Worm (Caenorhabditis elegans) whole organism, L4 larva: ENCODE measurements around the gene ZK154.6.

Experiments used
- F49E8.2 ChIP-seq: sonication (generic microtip); optimal IDR thresholded peaks from 2 replicates; lab custom pipeline; 2016; ENCODE audit warnings: missing compliant biosample characterization, mild to moderate bottlenecking, missing genetic modification characterization, borderline replicate concordance
- Y48G9A.11 ChIP-seq: fragments of 200-800 bp; sonication (Bioruptor generic); IDR thresholded peaks from 2 replicates; pipeline ENCODE4 v1.3.6; 2022; ENCODE audit warnings: missing genetic modification reagents, missing genetic modification characterization, missing compliant biosample characterization
- Y75B8A.6 ChIP-seq: fragments of 200-800 bp; sonication (Bioruptor generic); IDR thresholded peaks from 2 replicates; pipeline ENCODE4 v1.3.6; 2022; ENCODE audit warnings: missing genetic modification reagents, missing genetic modification characterization, missing compliant biosample characterization
- ZK337.2 ChIP-seq: fragments of 200-800 bp; sonication (Bioruptor generic); IDR thresholded peaks from 2 replicates; pipeline ENCODE4 v1.3.6; 2022; ENCODE audit warnings: missing genetic modification reagents, missing genetic modification characterization, missing compliant biosample characterization
- aha-1 ChIP-seq: fragments of 150-350 bp; peaks from one replicate; lab custom pipeline; 2014; ENCODE audit warnings: missing biosample characterization, missing genetic modification characterization
- ceh-20 ChIP-seq: fragments of 200-800 bp; sonication (Bioruptor generic); IDR thresholded peaks from 2 replicates; pipeline ENCODE4 v1.3.6; 2022; ENCODE audit warnings: missing genetic modification reagents, missing genetic modification characterization, missing compliant biosample characterization
- ceh-28 ChIP-seq: fragments of 150-350 bp; optimal IDR thresholded peaks from 2 replicates; lab custom pipeline; 2014; ENCODE audit warnings: missing biosample characterization, missing genetic modification reagents, missing genetic modification characterization
- ceh-62 ChIP-seq: sonication (generic microtip); optimal IDR thresholded peaks from 2 replicates; lab custom pipeline; 2017; ENCODE audit warnings: missing biosample characterization, missing genetic modification characterization
- ceh-82 ChIP-seq: sonication (generic microtip); optimal IDR thresholded peaks from 2 replicates; lab custom pipeline; 2017; ENCODE audit warnings: missing biosample characterization, missing genetic modification characterization
- ces-1 ChIP-seq: fragments of 150-350 bp; sonication (generic microtip); optimal IDR thresholded peaks from 4 replicates; lab custom pipeline; 2014; ENCODE audit warnings: missing biosample characterization, missing genetic modification reagents, missing genetic modification characterization
- ctbp-1 ChIP-seq: fragments of 200-800 bp; sonication (Bioruptor generic); IDR thresholded peaks from 2 replicates; pipeline ENCODE4 v1.3.6; 2022; ENCODE audit warnings: missing genetic modification reagents, missing genetic modification characterization, missing compliant biosample characterization
- daf-16 ChIP-seq, 3 experiments: sonication (generic microtip); optimal IDR thresholded peaks; 2 replicates each; lab custom pipeline; 2016 to 2017; ENCODE audit warnings: missing genetic modification characterization in 3 of 3, missing genetic modification reagents in 3 of 3, mild to moderate bottlenecking in 2 of 3, missing compliant biosample characterization in 2 of 3, missing biosample characterization in 1 of 3, moderate library complexity in 1 of 3
- dmd-6 ChIP-seq: fragments of 200-800 bp; sonication (Bioruptor generic); IDR thresholded peaks from 2 replicates; pipeline ENCODE4 v1.3.6; 2022; ENCODE audit warnings: missing genetic modification reagents, missing genetic modification characterization, missing compliant biosample characterization
- dmd-8 ChIP-seq: fragments of 200-800 bp; sonication (Bioruptor generic); IDR thresholded peaks from 2 replicates; pipeline ENCODE4 v1.3.6; 2022; ENCODE audit warnings: missing genetic modification characterization, missing compliant biosample characterization
- dpl-1 ChIP-seq: fragments of 150-350 bp; optimal IDR thresholded peaks from 2 replicates; lab custom pipeline; 2014; ENCODE audit warnings: missing biosample characterization, missing genetic modification reagents, missing genetic modification characterization
- duxl-1 ChIP-seq: sonication (generic microtip); optimal IDR thresholded peaks from 2 replicates; lab custom pipeline; 2016; ENCODE audit warnings: mild to moderate bottlenecking, missing genetic modification characterization, moderate library complexity, missing compliant biosample characterization; ENCODE audit not compliant: poor library complexity
- dve-1 ChIP-seq: sonication (generic microtip); optimal IDR thresholded peaks from 2 replicates; lab custom pipeline; 2017; ENCODE audit warnings: antibody characterized with exemption, mild to moderate bottlenecking, missing genetic modification characterization, missing compliant biosample characterization; ENCODE audit not compliant: insufficient read depth
- egl-43 ChIP-seq: fragments of 200-800 bp; sonication (Bioruptor generic); IDR thresholded peaks from 2 replicates; pipeline ENCODE4 v1.3.6; 2022; ENCODE audit warnings: missing genetic modification reagents, missing genetic modification characterization, missing compliant biosample characterization
- fos-1 ChIP-seq: fragments of 150-350 bp; optimal IDR thresholded peaks from 2 replicates; lab custom pipeline; 2014; ENCODE audit warnings: missing biosample characterization, missing genetic modification characterization
- hlh-11 ChIP-seq: fragments of 200-800 bp; sonication (Bioruptor generic); optimal IDR thresholded peaks from 2 replicates; lab custom pipeline; 2018; ENCODE audit warnings: mild to moderate bottlenecking, missing genetic modification characterization, missing compliant biosample characterization
- hlh-30 ChIP-seq: sonication (generic microtip); optimal IDR thresholded peaks from 2 replicates; lab custom pipeline; 2017; ENCODE audit warnings: antibody characterized with exemption, mild to moderate bottlenecking, missing genetic modification characterization, missing compliant biosample characterization; ENCODE audit not compliant: insufficient read depth
- hmg-1.1 ChIP-seq: fragments of 200-800 bp; sonication (Bioruptor generic); IDR thresholded peaks from 2 replicates; pipeline ENCODE4 v1.3.6; 2022; ENCODE audit warnings: missing genetic modification reagents, missing genetic modification characterization, missing compliant biosample characterization
- jun-1 ChIP-seq: fragments of 150-350 bp; optimal IDR thresholded peaks from 2 replicates; lab custom pipeline; 2014; ENCODE audit warnings: missing biosample characterization, missing genetic modification reagents, missing genetic modification characterization
- lin-13 ChIP-seq: fragments of 150-350 bp; optimal IDR thresholded peaks from 2 replicates; lab custom pipeline; 2014; ENCODE audit warnings: missing biosample characterization, missing genetic modification reagents, missing genetic modification characterization
- lsy-2 ChIP-seq, 2 experiments: fragments of 150-350 bp in 1 of 2; sonication (generic microtip) in 1 of 2; optimal IDR thresholded peaks; 2 replicates each; lab custom pipeline; 2014 to 2017; ENCODE audit warnings: missing biosample characterization in 2 of 2, missing genetic modification characterization in 2 of 2
- madf-5 ChIP-seq, 2 experiments: fragments of 200-800 bp; sonication (Bioruptor generic); IDR thresholded peaks; 2 replicates each; pipeline ENCODE4 v1.3.6; 2022; ENCODE audit warnings: missing compliant biosample characterization in 2 of 2, missing genetic modification characterization in 2 of 2
- mdl-1 ChIP-seq, 2 experiments: fragments of 150-350 bp in 1 of 2; sonication (generic microtip) in 1 of 2; optimal IDR thresholded peaks; 2 replicates each; lab custom pipeline; 2014 to 2017; ENCODE audit warnings: missing biosample characterization in 2 of 2, missing genetic modification characterization in 2 of 2
- mdt-29 ChIP-seq: fragments of 200-800 bp; sonication (Bioruptor generic); IDR thresholded peaks from 2 replicates; pipeline ENCODE4 v1.3.6; 2022; ENCODE audit warnings: missing genetic modification reagents, missing genetic modification characterization, missing compliant biosample characterization
- mes-2 ChIP-seq: sonication (generic microtip); optimal IDR thresholded peaks from 2 replicates; lab custom pipeline; 2016; ENCODE audit warnings: missing genotype, mild to moderate bottlenecking, missing genetic modification characterization, missing compliant biosample characterization; ENCODE audit not compliant: poor library complexity, severe bottlenecking
- nhr-10 ChIP-seq: fragments of 150-350 bp; optimal IDR thresholded peaks from 2 replicates; lab custom pipeline; 2014; ENCODE audit warnings: missing biosample characterization, missing genetic modification characterization
- nhr-102 ChIP-seq: sonication (generic microtip); optimal IDR thresholded peaks from 2 replicates; lab custom pipeline; 2016; ENCODE audit warnings: mild to moderate bottlenecking, missing genetic modification characterization, moderate library complexity, missing compliant biosample characterization
- nhr-28 ChIP-seq: fragments of 150-350 bp; optimal IDR thresholded peaks from 2 replicates; lab custom pipeline; 2014; ENCODE audit warnings: missing biosample characterization, missing genetic modification characterization
- nhr-41 ChIP-seq: fragments of 200-800 bp; sonication (Bioruptor generic); IDR thresholded peaks from 2 replicates; pipeline ENCODE4 v1.3.6; 2022; ENCODE audit warnings: missing genetic modification reagents, missing genetic modification characterization, missing compliant biosample characterization
- nhr-42 ChIP-seq: fragments of 200-800 bp; sonication (Bioruptor generic); IDR thresholded peaks from 2 replicates; pipeline ENCODE4 v1.3.6; 2022; ENCODE audit warnings: missing genetic modification characterization, missing compliant biosample characterization
- nhr-77 ChIP-seq: fragments of 150-350 bp; optimal IDR thresholded peaks from 2 replicates; lab custom pipeline; 2014; ENCODE audit warnings: missing biosample characterization, missing genetic modification characterization
- php-3 ChIP-seq: fragments of 200-800 bp; sonication (Bioruptor generic); IDR thresholded peaks from 2 replicates; pipeline ENCODE4 v1.3.6; 2022; ENCODE audit warnings: missing genetic modification reagents, missing genetic modification characterization, missing compliant biosample characterization
- pqm-1 ChIP-seq: sonication (generic microtip); optimal IDR thresholded peaks from 2 replicates; lab custom pipeline; 2017; ENCODE audit warnings: missing biosample characterization, missing genetic modification characterization
- rbr-2 ChIP-seq: sonication (generic microtip); optimal IDR thresholded peaks from 2 replicates; lab custom pipeline; 2016; ENCODE audit warnings: missing genotype, missing genetic modification characterization, missing compliant biosample characterization
- spr-3 ChIP-seq: fragments of 200-800 bp; sonication (Bioruptor generic); optimal IDR thresholded peaks from 2 replicates; lab custom pipeline; 2018; ENCODE audit warnings: mild to moderate bottlenecking, missing genetic modification characterization, missing compliant biosample characterization
- tra-1 ChIP-seq: fragments of 200-800 bp; sonication (Bioruptor generic); IDR thresholded peaks from 2 replicates; pipeline ENCODE4 v1.3.6; 2022; ENCODE audit warnings: missing genetic modification reagents, missing genetic modification characterization, missing compliant biosample characterization
- unc-62 ChIP-seq, 3 experiments: fragments of 150-350 bp in 1 of 3; sonication (generic microtip); optimal IDR thresholded peaks in 2 of 3; peaks in 1 of 3; 1 replicate in 1 of 3; 2 replicates in 2 of 3; lab custom pipeline; 2014 to 2017; ENCODE audit warnings: missing biosample characterization in 3 of 3, missing genetic modification characterization in 3 of 3, missing genetic modification reagents in 3 of 3, missing genotype in 1 of 3
- vab-7 ChIP-seq: fragments of 200-800 bp; sonication (Bioruptor generic); IDR thresholded peaks from 2 replicates; pipeline ENCODE4 v1.3.6; 2022; ENCODE audit warnings: missing genetic modification reagents, missing genetic modification characterization, missing compliant biosample characterization
- zag-1 ChIP-seq: fragments of 150-350 bp; optimal IDR thresholded peaks from 2 replicates; lab custom pipeline; 2014; ENCODE audit warnings: missing biosample characterization, missing genetic modification characterization
- zfp-3 ChIP-seq: fragments of 200-800 bp; sonication (Bioruptor generic); conservative IDR thresholded peaks from 2 replicates; pipeline ENCODE4 v1.3.6; 2022; ENCODE audit warnings: missing genetic modification reagents, missing genetic modification characterization, missing compliant biosample characterization
- zip-11 ChIP-seq: fragments of 200-800 bp; sonication (Bioruptor generic); IDR thresholded peaks from 2 replicates; pipeline ENCODE4 v1.3.6; 2022; ENCODE audit warnings: missing genetic modification characterization, missing compliant biosample characterization
- ztf-11 ChIP-seq: fragments of 150-350 bp; optimal IDR thresholded peaks from 2 replicates; lab custom pipeline; 2014; ENCODE audit warnings: missing biosample characterization, missing genetic modification characterization
- ztf-7 ChIP-seq: fragments of 150-350 bp; optimal IDR thresholded peaks from 2 replicates; lab custom pipeline; 2014; ENCODE audit warnings: missing biosample characterization, missing genetic modification characterization

Gene ZK154.6

ce11 chrX:7793377-7794041 lies at the start of gene ZK154.6:
Gene ZK154.6, minus strand, starts transcription at chrX:7793563.
- TF ChIP-seq ceh-62 (tag; lab: Kevin White, UChicago), result no peak
- TF ChIP-seq nhr-102 (tag; lab: Kevin White, UChicago), result no peak
- TF ChIP-seq ctbp-1, result no peak
- TF ChIP-seq zfp-3 (GFP tag; lab: Robert Waterston, UW), result no peak
- TF ChIP-seq ztf-11 (tag; lab: Kevin White, UChicago), result no peak
- no peak for TF ChIP-seq spr-3 (GFP tag; lab: Kevin White, UChicago)
- no peak for TF ChIP-seq duxl-1 (tag; lab: Kevin White, UChicago)
- no peak for TF ChIP-seq vab-7 (GFP tag; lab: Robert Waterston, UW)
- TF ChIP-seq mdt-29 (GFP tag; lab: Robert Waterston, UW), result no peak
- TF ChIP-seq hlh-30 (tag; lab: Kevin White, UChicago), result peak; percentile 79
- TF ChIP-seq dmd-8, result no peak
- no peak for TF ChIP-seq ztf-7 (tag; lab: Kevin White, UChicago)
- TF ChIP-seq nhr-42, result no peak
- no peak for TF ChIP-seq ZK337.2 (GFP tag; lab: Robert Waterston, UW)
- no peak for TF ChIP-seq zip-11 (GFP tag; lab: Robert Waterston, UW)
- no peak for TF ChIP-seq F49E8.2 (tag; lab: Kevin White, UChicago)
- TF ChIP-seq pqm-1 (tag; lab: Kevin White, UChicago), result no peak
- no peak for TF ChIP-seq nhr-28
- TF ChIP-seq hlh-11, result no peak
- TF ChIP-seq unc-62 (GFP tag; optimal IDR thresholded peaks at IDR 0.05 in 1 of 2; lab: Kevin White, UChicago), result peak in 1 of 2 experiments; percentile 54
- no peak for TF ChIP-seq unc-62 (tag; optimal IDR thresholded peaks at IDR 0.05; lab: Kevin White, UChicago)
- TF ChIP-seq dmd-6 (GFP tag; lab: Robert Waterston, UW), result no peak
- TF ChIP-seq rbr-2 (tag; lab: Kevin White, UChicago), result peak; percentile 8
- no peak for TF ChIP-seq nhr-77
- TF ChIP-seq Y48G9A.11 (GFP tag; lab: Robert Waterston, UW), result no peak
- TF ChIP-seq nhr-41 (GFP tag; lab: Robert Waterston, UW), result no peak
- peak; percentile 82 for TF ChIP-seq ceh-28 (tag; lab: Kevin White, UChicago)
- no peak for TF ChIP-seq Y75B8A.6 (GFP tag; lab: Robert Waterston, UW)
- no peak for TF ChIP-seq lin-13 (GFP tag; lab: Kevin White, UChicago)
- TF ChIP-seq ceh-20 (GFP tag; lab: Robert Waterston, UW), result no peak
- no peak for TF ChIP-seq daf-16 (GFP tag; optimal IDR thresholded peaks at IDR 0.05; lab: Kevin White, UChicago)
- peak; percentile 32 for TF ChIP-seq daf-16 (tag; optimal IDR thresholded peaks at IDR 0.05; lab: Kevin White, UChicago)
- TF ChIP-seq ces-1, result no peak
- TF ChIP-seq madf-5 (GFP tag; IDR thresholded peaks at IDR 0.05; lab: Robert Waterston, UW), result 0 out of 4 replicates have a peak, but pooled peaks of 1 of the 2 experiments have one; percentile 18
- peak; percentile 54 for TF ChIP-seq mes-2 (tag; lab: Kevin White, UChicago)
- TF ChIP-seq aha-1 (tag; lab: Kevin White, UChicago), result peak; percentile 66
- TF ChIP-seq lsy-2 (tag; optimal IDR thresholded peaks at IDR 0.05; lab: Kevin White, UChicago), result peak in 1 of 2 experiments; percentile 39
- no peak for TF ChIP-seq zag-1 (tag; lab: Kevin White, UChicago)
- TF ChIP-seq egl-43 (GFP tag; lab: Robert Waterston, UW), result no peak
- TF ChIP-seq dpl-1, result no peak
- TF ChIP-seq hmg-1.1 (GFP tag; lab: Robert Waterston, UW), result no peak; the same call in none of the 2 replicates
- TF ChIP-seq mdl-1 (tag; optimal IDR thresholded peaks at IDR 0.05; lab: Kevin White, UChicago), result peak; percentile 80 to 86
- no peak for TF ChIP-seq php-3 (GFP tag; lab: Robert Waterston, UW)
- TF ChIP-seq tra-1 (GFP tag; lab: Robert Waterston, UW), result no peak
- no peak for TF ChIP-seq ceh-82
- no peak for TF ChIP-seq nhr-10 (tag; lab: Kevin White, UChicago)
- no peak for TF ChIP-seq fos-1 (tag; lab: Kevin White, UChicago)
- no peak for TF ChIP-seq jun-1 (tag; lab: Kevin White, UChicago)
- TF ChIP-seq dve-1 (tag; lab: Kevin White, UChicago), result peak; percentile 13
